Worm (Caenorhabditis elegans) whole organism, young adult: ENCODE measurements around the gene paa-1.

Experiments used
- D2030.7 ChIP-seq: fragments of 200-800 bp; sonication (Bioruptor generic); IDR thresholded peaks from 2 replicates; pipeline ENCODE4 v1.3.6; 2022; ENCODE audit warnings: missing genetic modification reagents, missing genetic modification characterization, missing compliant biosample characterization
- F23B12.7 ChIP-seq: sonication (generic microtip); optimal IDR thresholded peaks from 2 replicates; lab custom pipeline; 2017; ENCODE audit warnings: missing genetic modification characterization, mild to moderate bottlenecking, missing compliant biosample characterization, antibody characterized with exemption, moderate library complexity; ENCODE audit not compliant: insufficient read depth
- F57C9.4 ChIP-seq: sonication (generic microtip); optimal IDR thresholded peaks from 2 replicates; lab custom pipeline; 2017; ENCODE audit warnings: mild to moderate bottlenecking, missing genetic modification characterization, missing compliant biosample characterization
- Y53F4B.3 ChIP-seq: fragments of 200-800 bp; sonication (Bioruptor generic); IDR thresholded peaks from 2 replicates; pipeline ENCODE4 v1.3.6; 2022; ENCODE audit warnings: missing genetic modification reagents, missing genetic modification characterization, missing compliant biosample characterization
- Y53G8AR.9 ChIP-seq: fragments of 200-800 bp; sonication (Bioruptor generic); conservative IDR thresholded peaks from 2 replicates; pipeline ENCODE4 v1.3.6; 2022; ENCODE audit warnings: missing genetic modification reagents, missing genetic modification characterization, missing compliant biosample characterization
- Y79H2A.3 ChIP-seq: fragments of 200-800 bp; sonication (Bioruptor generic); conservative IDR thresholded peaks from 2 replicates; pipeline ENCODE4 v1.3.6; 2022; ENCODE audit warnings: missing genetic modification reagents, missing genetic modification characterization, missing compliant biosample characterization
- akir-1 ChIP-seq: fragments of 200-800 bp; sonication (Bioruptor generic); optimal IDR thresholded peaks from 2 replicates; lab custom pipeline; 2018; ENCODE audit warnings: mild to moderate bottlenecking, missing genetic modification characterization, moderate library complexity, missing compliant biosample characterization
- attf-3 ChIP-seq: fragments of 200-800 bp; sonication (Bioruptor generic); conservative IDR thresholded peaks from 2 replicates; pipeline ENCODE4 v1.3.6; 2022; ENCODE audit warnings: missing genetic modification reagents, missing genetic modification characterization, missing compliant biosample characterization
- attf-5 ChIP-seq: fragments of 200-800 bp; sonication (Bioruptor generic); optimal IDR thresholded peaks from 2 replicates; lab custom pipeline; 2018; ENCODE audit warnings: mild to moderate bottlenecking, missing genetic modification characterization, missing compliant biosample characterization
- bed-2 ChIP-seq: fragments of 200-800 bp; sonication (Bioruptor generic); IDR thresholded peaks from 2 replicates; pipeline ENCODE4 v1.3.6; 2022; ENCODE audit warnings: missing genetic modification reagents, missing genetic modification characterization, missing compliant biosample characterization
- cebp-2 ChIP-seq: fragments of 200-800 bp; sonication (Bioruptor generic); IDR thresholded peaks from 2 replicates; pipeline ENCODE4 v1.3.6; 2022; ENCODE audit warnings: missing genetic modification characterization, missing compliant biosample characterization
- ceh-27 ChIP-seq: fragments of 200-800 bp; sonication (Bioruptor generic); optimal IDR thresholded peaks from 2 replicates; lab custom pipeline; 2018; ENCODE audit warnings: mild to moderate bottlenecking, missing genetic modification characterization, moderate library complexity, missing compliant biosample characterization
- ceh-79 ChIP-seq: sonication (generic microtip); optimal IDR thresholded peaks from 2 replicates; lab custom pipeline; 2017; ENCODE audit warnings: mild to moderate bottlenecking, missing genetic modification characterization, missing compliant biosample characterization
- dpff-1 ChIP-seq: sonication (generic microtip); optimal IDR thresholded peaks from 2 replicates; lab custom pipeline; 2017; ENCODE audit warnings: mild to moderate bottlenecking, missing genetic modification characterization, missing compliant biosample characterization
- dpl-1 ChIP-seq: fragments of 150-350 bp; optimal IDR thresholded peaks from 2 replicates; lab custom pipeline; 2014; ENCODE audit warnings: missing biosample characterization, missing genetic modification reagents, missing genetic modification characterization
- efl-1 ChIP-seq: fragments of 150-350 bp; optimal IDR thresholded peaks from 2 replicates; lab custom pipeline; 2014; ENCODE audit warnings: missing biosample characterization, missing genetic modification reagents, missing genetic modification characterization
- ets-4 ChIP-seq: fragments of 200-800 bp; sonication (Bioruptor generic); optimal IDR thresholded peaks from 2 replicates; lab custom pipeline; 2018; ENCODE audit warnings: mild to moderate bottlenecking, missing genetic modification characterization, missing compliant biosample characterization
- him-1 ChIP-seq: sonication (generic microtip); optimal IDR thresholded peaks from 2 replicates; lab custom pipeline; 2016; ENCODE audit warnings: missing genotype, missing genetic modification reagents, missing genetic modification characterization, missing compliant biosample characterization
- lag-1 ChIP-seq: fragments of 200-800 bp; sonication (Bioruptor generic); IDR thresholded peaks from 2 replicates; pipeline ENCODE4 v1.3.6; 2022; ENCODE audit warnings: missing genetic modification reagents, missing genetic modification characterization, missing compliant biosample characterization
- lin-35 ChIP-seq, 3 experiments: fragments of 150-350 bp in 2 of 3; sonication (generic microtip) in 1 of 3; optimal IDR thresholded peaks; 2 replicates each; lab custom pipeline; 2014 to 2018; ENCODE audit warnings: missing biosample characterization in 3 of 3, missing genetic modification characterization in 3 of 3, missing genetic modification reagents in 3 of 3
- lin-54 ChIP-seq: fragments of 200-800 bp; sonication (Bioruptor generic); optimal IDR thresholded peaks from 2 replicates; lab custom pipeline; 2018; ENCODE audit warnings: mild to moderate bottlenecking, missing genetic modification characterization, missing compliant biosample characterization
- lir-1 ChIP-seq: fragments of 200-800 bp; sonication (Bioruptor generic); conservative IDR thresholded peaks from 2 replicates; pipeline ENCODE4 v1.3.6; 2022; ENCODE audit warnings: missing genetic modification reagents, missing genetic modification characterization, missing compliant biosample characterization
- madf-10 ChIP-seq: sonication (generic microtip); optimal IDR thresholded peaks from 2 replicates; lab custom pipeline; 2016; ENCODE audit warnings: mild to moderate bottlenecking, missing genetic modification characterization, missing compliant biosample characterization
- mes-4 ChIP-seq: sonication (generic microtip); optimal IDR thresholded peaks from 2 replicates; lab custom pipeline; 2016; ENCODE audit warnings: missing genotype, missing genetic modification characterization, missing compliant biosample characterization
- pbrm-1 ChIP-seq: fragments of 200-800 bp; sonication (Bioruptor generic); IDR thresholded peaks from 2 replicates; pipeline ENCODE4 v1.3.6; 2022; ENCODE audit warnings: missing genetic modification reagents, missing genetic modification characterization, missing compliant biosample characterization
- rcor-1 ChIP-seq: fragments of 200-800 bp; sonication (Bioruptor generic); IDR thresholded peaks from 2 replicates; pipeline ENCODE4 v1.3.6; 2022; ENCODE audit warnings: missing genetic modification reagents, missing genetic modification characterization, missing compliant biosample characterization
- rec-8 ChIP-seq, 2 experiments: sonication (generic microtip); optimal IDR thresholded peaks; 2 replicates each; lab custom pipeline; 2016; ENCODE audit warnings: mild to moderate bottlenecking in 2 of 2, missing genetic modification characterization in 2 of 2, missing genetic modification reagents in 2 of 2, missing genotype in 2 of 2, missing biosample characterization in 1 of 2, missing compliant biosample characterization in 1 of 2, moderate library complexity in 1 of 2
- sea-2 ChIP-seq: fragments of 200-800 bp; sonication (Bioruptor generic); IDR thresholded peaks from 2 replicates; pipeline ENCODE4 v1.3.6; 2022; ENCODE audit warnings: missing genetic modification characterization, missing compliant biosample characterization
- sptf-2 ChIP-seq: fragments of 200-800 bp; sonication (Bioruptor generic); optimal IDR thresholded peaks from 2 replicates; lab custom pipeline; 2018; ENCODE audit warnings: mild to moderate bottlenecking, missing genetic modification characterization, missing compliant biosample characterization
- zfh-2 ChIP-seq: fragments of 200-800 bp; sonication (Bioruptor generic); conservative IDR thresholded peaks from 2 replicates; pipeline ENCODE4 v1.3.6; 2022; ENCODE audit warnings: missing genetic modification reagents, missing genetic modification characterization, missing compliant biosample characterization
- zim-3 ChIP-seq: sonication (generic microtip); optimal IDR thresholded peaks from 2 replicates; lab custom pipeline; 2017; ENCODE audit warnings: mild to moderate bottlenecking, missing genetic modification characterization, moderate library complexity, missing compliant biosample characterization
- ztf-28 ChIP-seq: fragments of 200-800 bp; sonication (Bioruptor generic); IDR thresholded peaks from 2 replicates; pipeline ENCODE4 v1.3.6; 2022; ENCODE audit warnings: missing genetic modification reagents, missing genetic modification characterization, missing compliant biosample characterization
- ztf-3 ChIP-seq: fragments of 200-800 bp; sonication (Bioruptor generic); optimal IDR thresholded peaks from 2 replicates; lab custom pipeline; 2018; ENCODE audit warnings: mild to moderate bottlenecking, missing genetic modification characterization, missing compliant biosample characterization

Gene paa-1

ce11 chrIII:5486345-5486744 lies 35.8 kb downstream of the paa-1 start:
- TF ChIP-seq attf-5: no peak
- TF ChIP-seq Y53F4B.3 (GFP tag; lab: Robert Waterston, UW): no peak
- no peak for TF ChIP-seq rec-8 (tag; optimal IDR thresholded peaks at IDR 0.05; lab: Kevin White, UChicago)
- TF ChIP-seq mes-4 (tag; lab: Kevin White, UChicago): no peak
- TF ChIP-seq ets-4 (GFP tag; lab: Kevin White, UChicago): no peak
- TF ChIP-seq Y53G8AR.9: no peak

ce11 chrIII:5487087-5487603 lies 36.6 kb downstream of the paa-1 start, which contains the start of gene osg-1:
osg-1 (plus strand) TSS chrIII:5487553.
- TF ChIP-seq lir-1 (GFP tag; lab: Robert Waterston, UW) (no peak), ceh-27 (GFP tag; lab: Kevin White, UChicago) (no peak), ceh-79 (tag; lab: Kevin White, UChicago) (no peak), zim-3 (no peak), zfh-2 (GFP tag; lab: Robert Waterston, UW) (no peak), cebp-2 (no peak)

DNA sequence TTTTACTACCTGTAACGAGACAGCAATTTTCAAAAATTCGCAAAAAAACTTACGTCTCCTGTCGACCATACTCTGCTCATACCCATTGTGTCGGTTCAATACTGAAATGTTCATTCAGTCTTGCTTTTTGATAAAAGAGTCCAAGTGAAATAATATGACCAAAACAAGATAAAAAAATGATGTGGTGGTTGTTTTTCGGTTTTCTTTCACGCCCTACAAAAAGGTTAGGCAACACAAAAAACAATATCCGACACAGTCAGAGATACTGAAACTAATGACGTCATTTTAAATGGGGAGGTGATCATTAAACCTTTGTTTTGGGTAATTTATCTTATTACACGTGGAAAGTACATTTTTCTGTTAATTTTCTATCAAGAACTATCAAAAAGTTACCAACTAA lies 44.6 kb downstream of the paa-1 start, which contains the start of gene R02F2.8:
Gene R02F2.8, minus strand, starts transcription at position 101 of the 400 bp plus-strand sequence.
- TF ChIP-seq lag-1 (GFP tag; lab: Robert Waterston, UW) (no peak), pbrm-1 (GFP tag; lab: Robert Waterston, UW) (no peak), cebp-2 (no peak), madf-10 (tag; lab: Kevin White, UChicago) (no peak), ceh-27 (GFP tag; lab: Kevin White, UChicago) (no peak), ets-4 (GFP tag; lab: Kevin White, UChicago) (no peak), ztf-3 (GFP tag; lab: Kevin White, UChicago) (no peak), sea-2 (GFP tag; lab: Robert Waterston, UW) (no peak)

ce11 chrIII:5498973-5499372 lies 48.4 kb downstream of the paa-1 start, which contains the start of gene R02F2.9:
R02F2.9 (plus strand) TSS chrIII:5499190.
- TF ChIP-seq him-1 (tag; lab: Kevin White, UChicago): peak; percentile 27
- peak; percentile 44 for TF ChIP-seq efl-1 (GFP tag; lab: Kevin White, UChicago)
- TF ChIP-seq dpl-1: peak; percentile 35
- TF ChIP-seq F23B12.7 (tag; lab: Kevin White, UChicago): no peak
- peak; percentile 60 for TF ChIP-seq lin-54 (GFP tag; lab: Kevin White, UChicago)
- TF ChIP-seq D2030.7 (GFP tag; lab: Robert Waterston, UW): no peak
- TF ChIP-seq dpff-1 (tag; lab: Kevin White, UChicago): no peak
- TF ChIP-seq lin-35 (GFP tag; optimal IDR thresholded peaks at IDR 0.05; lab: Kevin White, UChicago): peak in 1 of 3 experiments; percentile 78
- TF ChIP-seq attf-3 (GFP tag; lab: Robert Waterston, UW): peak; percentile 95

DNA sequence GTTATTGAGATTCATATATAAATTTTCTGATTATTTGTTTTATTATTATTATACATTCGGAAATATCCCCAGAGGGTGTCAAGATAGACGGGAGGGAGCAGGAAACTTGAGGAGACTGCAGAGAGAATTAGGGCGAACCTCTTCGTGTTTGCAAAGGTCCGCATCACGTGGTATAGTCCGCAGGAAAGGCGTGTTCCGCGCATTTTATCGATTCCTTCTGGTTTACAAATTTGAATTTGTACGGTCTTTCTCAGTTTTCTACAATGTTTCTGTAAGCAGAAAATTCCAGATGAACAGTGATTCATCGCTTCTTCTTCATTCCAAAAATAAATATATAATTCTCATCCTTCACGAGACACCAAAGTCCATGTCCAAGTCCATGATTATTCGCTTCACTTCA lies 49.4 kb downstream of the paa-1 start:
- TF ChIP-seq Y79H2A.3 (GFP tag; lab: Robert Waterston, UW): no peak
- TF ChIP-seq Y53G8AR.9: no peak
- no peak for TF ChIP-seq ztf-28 (GFP tag; lab: Robert Waterston, UW)
- no peak for TF ChIP-seq sptf-2 (GFP tag; lab: Kevin White, UChicago)
- TF ChIP-seq F57C9.4 (tag; lab: Kevin White, UChicago): no peak
- no peak for TF ChIP-seq akir-1 (GFP tag; lab: Kevin White, UChicago)
- TF ChIP-seq bed-2 (GFP tag; lab: Robert Waterston, UW): no peak
- TF ChIP-seq rcor-1 (GFP tag; lab: Robert Waterston, UW): no peak
- TF ChIP-seq, all 124 proteins: peak for 0
